Fruit fly (Drosophila melanogaster) whole organism, embryonic: ENCODE results near the gene faf.

ENCODE experiments used
- Ada2b ChIP-seq: fragments of 200-800 bp; sonication (Bioruptor generic); IDR thresholded peaks from 2 replicates; pipeline ENCODE4 v1.3.6; 2022; ENCODE audit warnings: missing biosample characterization, missing genetic modification characterization
- Adf1 ChIP-seq: fragments of 200-800 bp; sonication (Bioruptor generic); IDR thresholded peaks from 2 replicates; pipeline ENCODE4 v1.3.6; 2022; ENCODE audit warnings: missing biosample characterization, missing genetic modification characterization
- Aef1 ChIP-seq: fragments of 200-800 bp; sonication (Bioruptor generic); IDR thresholded peaks from 3 replicates; pipeline ENCODE4 v1.3.6; 2022; ENCODE audit warnings: missing biosample characterization, missing genetic modification characterization
- Atf3 ChIP-seq: fragments of 200-800 bp; sonication (Bioruptor generic); optimal IDR thresholded peaks from 3 replicates; lab custom pipeline; 2016; ENCODE audit warnings: missing biosample characterization, missing genetic modification characterization
- B-H1 ChIP-seq: fragments of 200-800 bp; sonication (Bioruptor generic); IDR thresholded peaks from 3 replicates; pipeline ENCODE4 v1.3.6; 2022; ENCODE audit warnings: missing biosample characterization, missing genetic modification characterization
- BtbVII ChIP-seq: fragments of 200-800 bp; sonication (Bioruptor generic); optimal IDR thresholded peaks from 3 replicates; lab custom pipeline; 2017; ENCODE audit warnings: missing biosample characterization, mild to moderate bottlenecking, missing genetic modification characterization
- CG10321 ChIP-seq: fragments of 200-800 bp; sonication (Bioruptor generic); IDR thresholded peaks from 2 replicates; pipeline ENCODE4 v1.3.6; 2022; ENCODE audit warnings: missing biosample characterization, missing genetic modification characterization
- CG10462 ChIP-seq: fragments of 200-800 bp; sonication (Bioruptor generic); optimal IDR thresholded peaks from 2 replicates; lab custom pipeline; 2016; ENCODE audit warnings: missing biosample characterization, missing genetic modification characterization
- CG11456 ChIP-seq: fragments of 200-800 bp; sonication (Bioruptor generic); IDR thresholded peaks from 3 replicates; pipeline ENCODE4 v1.3.6; 2022; ENCODE audit warnings: missing biosample characterization, missing genetic modification characterization
- CG12744 ChIP-seq: fragments of 200-800 bp; sonication (Bioruptor generic); optimal IDR thresholded peaks from 2 replicates; lab custom pipeline; 2016; ENCODE audit warnings: missing biosample characterization, missing genetic modification characterization
- CG15011 ChIP-seq: fragments of 200-800 bp; sonication (Bioruptor generic); optimal IDR thresholded peaks from 3 replicates; lab custom pipeline; 2018; ENCODE audit warnings: missing biosample characterization, mild to moderate bottlenecking, missing genetic modification characterization
- CG1529 ChIP-seq: fragments of 200-800 bp; sonication (Bioruptor generic); optimal IDR thresholded peaks from 3 replicates; lab custom pipeline; 2018; ENCODE audit warnings: missing biosample characterization, missing genetic modification characterization
- CG30020 ChIP-seq: fragments of 200-800 bp; optimal IDR thresholded peaks from 2 replicates; lab custom pipeline; 2019; ENCODE audit warnings: missing biosample characterization, mild to moderate bottlenecking, missing genetic modification characterization, moderate library complexity
- CG33213 ChIP-seq: fragments of 200-800 bp; sonication (Bioruptor generic); optimal IDR thresholded peaks from 3 replicates; lab custom pipeline; 2016; ENCODE audit warnings: missing biosample characterization, missing genetic modification characterization
- CG4424 ChIP-seq: fragments of 200-800 bp; sonication (Bioruptor generic); optimal IDR thresholded peaks from 3 replicates; lab custom pipeline; 2016; ENCODE audit warnings: missing biosample characterization, missing genetic modification characterization
- CG7357 ChIP-seq: fragments of 200-800 bp; sonication (Bioruptor generic); IDR thresholded peaks from 3 replicates; pipeline ENCODE4 v1.3.6; 2022; ENCODE audit warnings: missing biosample characterization, missing genetic modification characterization
- CG9437 ChIP-seq: fragments of 200-800 bp; sonication (Bioruptor generic); optimal IDR thresholded peaks from 2 replicates; lab custom pipeline; 2018; ENCODE audit warnings: missing biosample characterization, mild to moderate bottlenecking, missing genetic modification characterization
- CG9727 ChIP-seq: fragments of 200-800 bp; sonication (Bioruptor generic); optimal IDR thresholded peaks from 3 replicates; lab custom pipeline; 2017; ENCODE audit warnings: missing biosample characterization, mild to moderate bottlenecking, missing genetic modification characterization
- CG9932 ChIP-seq: fragments of 200-800 bp; sonication (Bioruptor generic); IDR thresholded peaks from 2 replicates; pipeline ENCODE4 v1.3.6; 2022; ENCODE audit warnings: missing biosample characterization, missing genetic modification characterization
- D19B ChIP-seq: fragments of 200-800 bp; sonication (Bioruptor generic); optimal IDR thresholded peaks from 2 replicates; lab custom pipeline; 2017; ENCODE audit warnings: missing biosample characterization, mild to moderate bottlenecking, missing genetic modification characterization
- Dad ChIP-seq: fragments of 200-800 bp; sonication (Bioruptor generic); optimal IDR thresholded peaks from 3 replicates; lab custom pipeline; 2016; ENCODE audit warnings: missing biosample characterization, missing genetic modification characterization
- Gug ChIP-seq: fragments of 200-800 bp; sonication (Bioruptor generic); IDR thresholded peaks from 4 replicates; pipeline ENCODE4 v1.3.6; 2022; ENCODE audit warnings: missing biosample characterization, missing genetic modification characterization
- HmgD ChIP-seq: fragments of 200-800 bp; sonication (Bioruptor generic); optimal IDR thresholded peaks from 3 replicates; lab custom pipeline; 2016; ENCODE audit warnings: missing biosample characterization, missing genetic modification characterization
- Hmr ChIP-seq: fragments of 200-800 bp; sonication (Bioruptor generic); optimal IDR thresholded peaks from 3 replicates; lab custom pipeline; 2017; ENCODE audit warnings: mild to moderate bottlenecking, missing biosample characterization, missing genetic modification reagents, missing genetic modification characterization
- Med ChIP-seq: fragments of 200-800 bp; sonication (Bioruptor generic); peaks from one replicate; lab custom pipeline; 2016; ENCODE audit warnings: missing biosample characterization, missing genetic modification characterization, mild to moderate bottlenecking, inconsistent platforms, moderate library complexity
- Mes4 ChIP-seq: fragments of 200-800 bp; sonication (Bioruptor generic); optimal IDR thresholded peaks from 2 replicates; lab custom pipeline; 2016; ENCODE audit warnings: missing biosample characterization, missing genetic modification characterization
- Poxn ChIP-seq: fragments of 200-800 bp; sonication (Bioruptor generic); IDR thresholded peaks from 2 replicates; pipeline ENCODE4 v1.3.6; 2022; ENCODE audit warnings: missing biosample characterization, missing genetic modification characterization
- Sox100B ChIP-seq: fragments of 200-800 bp; sonication (Bioruptor generic); optimal IDR thresholded peaks from 3 replicates; lab custom pipeline; 2018; ENCODE audit warnings: missing biosample characterization, mild to moderate bottlenecking, missing genetic modification characterization
- Sox102F ChIP-seq: fragments of 200-800 bp; sonication (Bioruptor generic); optimal IDR thresholded peaks from 2 replicates; lab custom pipeline; 2018; ENCODE audit warnings: missing biosample characterization, mild to moderate bottlenecking, missing genetic modification characterization, moderate library complexity
- Sry-δ ChIP-seq: fragments of 200-800 bp; sonication (Bioruptor generic); optimal IDR thresholded peaks from 2 replicates; lab custom pipeline; 2016; ENCODE audit warnings: missing biosample characterization, missing genetic modification characterization
- YL-1 ChIP-seq: fragments of 200-800 bp; sonication (Bioruptor generic); optimal IDR thresholded peaks from 3 replicates; lab custom pipeline; 2017; ENCODE audit warnings: missing biosample characterization, mild to moderate bottlenecking, missing genetic modification characterization
- az2 ChIP-seq: fragments of 200-800 bp; sonication (Bioruptor generic); optimal IDR thresholded peaks from 3 replicates; lab custom pipeline; 2016; ENCODE audit warnings: missing biosample characterization, missing genetic modification characterization
- chinmo ChIP-seq: fragments of 200-800 bp; sonication (Bioruptor generic); IDR thresholded peaks from 4 replicates; pipeline ENCODE4 v1.3.6; 2022; ENCODE audit warnings: missing biosample characterization, missing genetic modification characterization; ENCODE audit not compliant: partially characterized antibody
- croc ChIP-seq: fragments of 200-800 bp; sonication (Bioruptor generic); conservative IDR thresholded peaks from 3 replicates; pipeline ENCODE4 v1.3.6; 2022; ENCODE audit warnings: missing biosample characterization, missing genetic modification characterization
- emc ChIP-seq: fragments of 200-800 bp; sonication (Bioruptor generic); optimal IDR thresholded peaks from 2 replicates; lab custom pipeline; 2016; ENCODE audit warnings: missing biosample characterization, missing genetic modification characterization
- eyg ChIP-seq: fragments of 200-800 bp; sonication (Bioruptor generic); optimal IDR thresholded peaks from 3 replicates; lab custom pipeline; 2016; ENCODE audit warnings: missing biosample characterization, missing genetic modification characterization
- fu2 ChIP-seq: fragments of 200-800 bp; sonication (Bioruptor generic); optimal IDR thresholded peaks from 2 replicates; lab custom pipeline; 2016; ENCODE audit warnings: missing biosample characterization, missing genetic modification characterization
- hb ChIP-seq: fragments of 200-800 bp; sonication (Bioruptor generic); IDR thresholded peaks from 3 replicates; pipeline ENCODE4 v1.3.6; 2022; ENCODE audit warnings: missing biosample characterization, missing genetic modification characterization; ENCODE audit not compliant: partially characterized antibody
- ken ChIP-seq: fragments of 200-800 bp; sonication (Bioruptor generic); IDR thresholded peaks from 3 replicates; pipeline ENCODE4 v1.3.6; 2022; ENCODE audit warnings: missing biosample characterization, missing genetic modification characterization
- lilli ChIP-seq: fragments of 200-800 bp; sonication (Bioruptor generic); optimal IDR thresholded peaks from 3 replicates; lab custom pipeline; 2016; ENCODE audit warnings: missing biosample characterization, missing genetic modification characterization
- lola ChIP-seq, 3 experiments: fragments of >200 bp in 2 of 3; fragments of 200-800 bp in 1 of 3; sonication (Bioruptor generic) in 1 of 3; optimal IDR thresholded peaks; 2 replicates each; lab custom pipeline; 2017 to 2019; ENCODE audit warnings: missing biosample characterization in 3 of 3, missing genetic modification characterization in 3 of 3, mild to moderate bottlenecking in 1 of 3, moderate library complexity in 1 of 3
- otp ChIP-seq: fragments of 200-800 bp; sonication (Bioruptor generic); IDR thresholded peaks from 3 replicates; pipeline ENCODE4, ENCODE4 v1.3.6; 2022; ENCODE audit warnings: missing biosample characterization, missing genetic modification characterization
- pb ChIP-seq: fragments of 200-800 bp; sonication (Bioruptor generic); optimal IDR thresholded peaks from 3 replicates; lab custom pipeline; 2016; ENCODE audit warnings: missing biosample characterization, missing genetic modification characterization
- pita ChIP-seq: fragments of 200-800 bp; sonication (Bioruptor generic); optimal IDR thresholded peaks from 2 replicates; lab custom pipeline; 2017; ENCODE audit warnings: missing biosample characterization, mild to moderate bottlenecking, missing genetic modification characterization
- run ChIP-seq: fragments of 200-800 bp; sonication (Bioruptor generic); optimal IDR thresholded peaks from 3 replicates; lab custom pipeline; 2018; ENCODE audit warnings: missing biosample characterization, mild to moderate bottlenecking, missing genetic modification characterization
- sens-2 ChIP-seq: fragments of 200-800 bp; sonication (Bioruptor generic); IDR thresholded peaks from 2 replicates; pipeline ENCODE4 v1.3.6; 2022; ENCODE audit warnings: missing biosample characterization, missing genetic modification characterization
- slou ChIP-seq: fragments of 200-800 bp; sonication (Bioruptor generic); optimal IDR thresholded peaks from 3 replicates; lab custom pipeline; 2016; ENCODE audit warnings: missing biosample characterization, missing genetic modification characterization
- so ChIP-seq: fragments of 200-800 bp; sonication (Bioruptor generic); IDR thresholded peaks from 3 replicates; pipeline ENCODE4 v1.3.6; 2022; ENCODE audit warnings: missing biosample characterization, missing genetic modification characterization
- toy ChIP-seq: fragments of 200-800 bp; sonication (Bioruptor generic); IDR thresholded peaks from 2 replicates; pipeline ENCODE4 v1.3.6; 2022; ENCODE audit warnings: missing biosample characterization, missing genetic modification characterization
- vfl ChIP-seq: fragments of 200-800 bp; sonication (Bioruptor generic); optimal IDR thresholded peaks from 2 replicates; lab custom pipeline; 2016; ENCODE audit warnings: missing biosample characterization, missing genetic modification characterization
- yki ChIP-seq: fragments of >200 bp; optimal IDR thresholded peaks from 3 replicates; lab custom pipeline; 2018

Gene faf

dm6 chr3R:31744044-31744652 is 32.7 kb upstream of the faf start, which contains the start of gene CG1896 (continued):
- TF ChIP-seq ken (GFP tag; lab: Robert Waterston, UW) (peak; percentile 67; the same call in 2 of the 3 replicates), Hmr (GFP tag; lab: Kevin White, UChicago) (peak; percentile 13), fu2 (GFP tag; lab: Kevin White, UChicago) (no peak), YL-1 (GFP tag; lab: Kevin White, UChicago) (no peak), sens-2 (GFP tag; lab: Robert Waterston, UW) (no peak), Sox100B (no peak), CG11456 (GFP tag; lab: Robert Waterston, UW) (0 out of 3 replicates have a peak, but pooled peaks have one; percentile 41), lola (GFP tag; optimal IDR thresholded peaks at IDR 0.05; lab: Kevin White, UChicago) (no peak), az2 (GFP tag; lab: Kevin White, UChicago) (peak; percentile 45), CG33213 (GFP tag; lab: Kevin White, UChicago) (no peak), emc (GFP tag; lab: Kevin White, UChicago) (no peak), eyg (GFP tag; lab: Kevin White, UChicago) (no peak), run (tag; lab: Kevin White, UChicago) (no peak), Mes4 (GFP tag; lab: Kevin White, UChicago) (no peak), CG30020 (tag; lab: Kevin White, UChicago) (no peak), Poxn (GFP tag; lab: Robert Waterston, UW) (no peak), Sox102F (GFP tag; lab: Kevin White, UChicago) (no peak), Med (GFP tag; lab: Kevin White, UChicago) (peak; percentile 72), HmgD (no peak), Aef1 (peak; percentile 10; the same call in 1 of the 3 replicates), Gug (0 out of 4 replicates have a peak, but pooled peaks have one; percentile 16), toy (GFP tag; lab: Robert Waterston, UW) (no peak), CG9932 (GFP tag; lab: Robert Waterston, UW) (peak; percentile 48; the same call in 1 of the 2 replicates), CG7357 (0 out of 3 replicates have a peak, but pooled peaks have one; percentile 30), yki (lab: Kevin White, UChicago) (no peak), BtbVII (GFP tag; lab: Kevin White, UChicago) (no peak), Ada2b (0 out of 2 replicates have a peak, but pooled peaks have one; percentile 32), slou (no peak), Sry-δ (GFP tag; lab: Kevin White, UChicago) (no peak), B-H1 (GFP tag; lab: Robert Waterston, UW) (peak; percentile 36; the same call in 1 of the 3 replicates), lilli (GFP tag; lab: Kevin White, UChicago) (peak; percentile 40), D19B (GFP tag; lab: Kevin White, UChicago) (peak; percentile 19), otp (GFP tag; lab: Robert Waterston, UW) (0 out of 3 replicates have a peak, but pooled peaks have one; percentile 38), CG15011 (no peak), hb (GFP tag; lab: Robert Waterston, UW) (no peak), Adf1 (GFP tag; lab: Robert Waterston, UW) (no peak), so (GFP tag; lab: Robert Waterston, UW) (peak; percentile 69; the same call in 2 of the 3 replicates), Atf3 (GFP tag; lab: Kevin White, UChicago) (no peak), croc (GFP tag; lab: Robert Waterston, UW) (peak; percentile 28; the same call in 1 of the 3 replicates), pb (GFP tag; lab: Kevin White, UChicago) (no peak), CG10321 (GFP tag; lab: Robert Waterston, UW) (no peak), CG1529 (GFP tag; lab: Kevin White, UChicago) (no peak), CG9437 (GFP tag; lab: Kevin White, UChicago) (peak; percentile 5), pita (GFP tag; lab: Kevin White, UChicago) (no peak), CG10462 (GFP tag; lab: Kevin White, UChicago) (no peak), vfl (GFP tag; lab: Kevin White, UChicago) (no peak), CG12744 (no peak), CG4424 (peak; percentile 52), Dad (GFP tag; lab: Kevin White, UChicago) (no peak), chinmo (GFP tag; lab: Robert Waterston, UW) (no peak), CG9727 (GFP tag; lab: Kevin White, UChicago) (peak; percentile 55)
